Fruit fly (Drosophila melanogaster): ENCODE data around the gene PGRP-LD.

PGRP-LD gene

dm6 chr3L:5831890-5832289, 52.0 kb downstream of the PGRP-LD start:
- TF ChIP-seq CG14711 (tag; optimal IDR thresholded peaks at IDR 0.05) (no peak), CG7045 (GFP tag; optimal IDR thresholded peaks at IDR 0.05) (no peak), Mnt (GFP tag; optimal IDR thresholded peaks at IDR 0.05) (no peak), CG7101 (tag; optimal IDR thresholded peaks at IDR 0.05) (no peak), bab1 (GFP tag; optimal IDR thresholded peaks at IDR 0.05) (no peak)

- no peak for TF ChIP-seq Clk (GFP tag; optimal IDR thresholded peaks at IDR 0.05)
- no peak for TF ChIP-seq CG7045 (GFP tag; optimal IDR thresholded peaks at IDR 0.05)
- no peak for TF ChIP-seq Crg-1 (GFP tag; optimal IDR thresholded peaks at IDR 0.05)
- no peak for TF ChIP-seq CG7101 (tag; optimal IDR thresholded peaks at IDR 0.05)
- TF ChIP-seq CG1620 (GFP tag; optimal IDR thresholded peaks at IDR 0.05), result no peak
- no peak for TF ChIP-seq cnc (optimal IDR thresholded peaks at IDR 0.05)
- no peak for TF ChIP-seq bab1 (GFP tag; optimal IDR thresholded peaks at IDR 0.05)
- TF ChIP-seq cic (GFP tag; optimal IDR thresholded peaks at IDR 0.05), result no peak
- TF ChIP-seq CG14711 (tag; optimal IDR thresholded peaks at IDR 0.05), result no peak
- no peak for TF ChIP-seq CG11617 (GFP tag; optimal IDR thresholded peaks at IDR 0.05)
- TF ChIP-seq tj (GFP tag; optimal IDR thresholded peaks at IDR 0.05), result no peak
- no peak for TF ChIP-seq CG12768 (GFP tag; optimal IDR thresholded peaks at IDR 0.05)
- no peak for TF ChIP-seq ovo (GFP tag; optimal IDR thresholded peaks at IDR 0.05)
- TF ChIP-seq CG5204 (GFP tag; optimal IDR thresholded peaks at IDR 0.05), result no peak
- TF ChIP-seq kay (GFP tag; ENCODE audit: borderline replicate concordance), result no peak
- TF ChIP-seq pad (GFP tag; optimal IDR thresholded peaks at IDR 0.05), result no peak
- TF ChIP-seq CG33017 (tag; optimal IDR thresholded peaks at IDR 0.05), result no peak
- TF ChIP-seq Hr96 (GFP tag; optimal IDR thresholded peaks at IDR 0.05), result no peak
These were observed 53.9 kb downstream of the PGRP-LD start for dm6 chr3L:5833761-5834160.

dm6 chr3L:5834245-5834644, 54.4 kb downstream of the PGRP-LD start:
- TF ChIP-seq CG7045 (GFP tag; optimal IDR thresholded peaks at IDR 0.05) (no peak), cic (GFP tag; optimal IDR thresholded peaks at IDR 0.05) (no peak), toe (GFP tag; optimal IDR thresholded peaks at IDR 0.05) (no peak), CG12768 (GFP tag; optimal IDR thresholded peaks at IDR 0.05) (no peak), kay (GFP tag; ENCODE audit: borderline replicate concordance) (no peak), Hr96 (GFP tag; optimal IDR thresholded peaks at IDR 0.05) (no peak), ovo (GFP tag; optimal IDR thresholded peaks at IDR 0.05) (no peak), pad (GFP tag; optimal IDR thresholded peaks at IDR 0.05) (no peak), CG33017 (tag; optimal IDR thresholded peaks at IDR 0.05) (no peak), tj (GFP tag; optimal IDR thresholded peaks at IDR 0.05) (no peak)
